Fruit fly (Drosophila melanogaster) S2 (cell line): ENCODE data around the gene CG13700.

Experiments
- CG8478 ChIP-seq: fragments of >200 bp; optimal IDR thresholded peaks from 2 replicates; lab custom pipeline; 2018
- CTCF ChIP-seq, 2 experiments: fragments of >200 bp; optimal IDR thresholded peaks; 2 replicates each; lab custom pipeline; 2018

- TF ChIP-seq CTCF (optimal IDR thresholded peaks at IDR 0.05; lab: Kevin White, UChicago) = no peak
- no peak for TF ChIP-seq CG8478 (lab: Kevin White, UChicago)
Measured at dm6 chr3L:18272321-18273054, 28.6 kb downstream of the CG13700 start.
